Worm (Caenorhabditis elegans): ENCODE results near the gene sre-42.

The sre-42 gene

ce11 chrII:12379430-12379829 lies 7.3 kb downstream of the sre-42 start, which contains the start of gene marc-5:
marc-5 (minus strand) TSS chrII:12379530.
- TF ChIP-seq unc-62 (GFP tag; optimal IDR thresholded peaks at IDR 0.05) (no peak), sem-4 (tag; optimal IDR thresholded peaks at IDR 0.05) (no peak), lsy-2 (tag; optimal IDR thresholded peaks at IDR 0.05) (no peak), peb-1 (tag; optimal IDR thresholded peaks at IDR 0.05) (no peak), egl-27 (tag; optimal IDR thresholded peaks at IDR 0.05) (no peak), R02D3.7 (tag; optimal IDR thresholded peaks at IDR 0.05) (no peak), C34F6.9 (tag; optimal IDR thresholded peaks at IDR 0.05) (no peak), ztf-1 (GFP tag; conservative IDR thresholded peaks at IDR 0.05) (no peak), nhr-6 (tag; optimal IDR thresholded peaks at IDR 0.05) (no peak), nhr-12 (tag; optimal IDR thresholded peaks at IDR 0.05) (no peak), unc-55 (GFP tag; optimal IDR thresholded peaks at IDR 0.05) (no peak), ceh-16 (tag; optimal IDR thresholded peaks at IDR 0.05) (no peak), dmd-4 (tag; optimal IDR thresholded peaks at IDR 0.05) (no peak)

DNA sequence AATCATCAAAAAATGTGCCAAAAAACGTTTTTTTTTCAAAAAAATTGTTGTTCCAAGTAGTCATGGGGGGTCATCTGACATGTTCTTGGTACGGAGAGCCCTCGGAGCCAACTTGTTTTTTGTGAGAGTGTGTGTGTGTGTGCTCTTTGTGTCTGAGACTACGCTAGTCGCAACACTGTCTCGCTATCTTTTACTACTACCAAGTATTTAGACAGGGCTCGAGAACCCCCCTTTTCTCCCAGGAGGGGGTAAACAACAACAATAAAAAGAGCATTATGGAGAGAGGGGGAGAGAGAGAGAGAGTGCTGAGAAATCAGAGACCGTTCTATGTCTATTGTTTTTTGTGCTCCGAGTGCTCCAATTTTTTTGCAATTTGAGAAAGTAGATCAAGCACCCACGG lies 7.9 kb downstream of the sre-42 start:
- no peak for TF ChIP-seq ZK546.5 (tag; optimal IDR thresholded peaks at IDR 0.05)
- peak; percentile 59 for TF ChIP-seq nhr-129 (tag; optimal IDR thresholded peaks at IDR 0.05)

- peak; percentile 50 for TF ChIP-seq zag-1 (tag; optimal IDR thresholded peaks at IDR 0.05)
- TF ChIP-seq unc-55 (GFP tag; optimal IDR thresholded peaks at IDR 0.05), result peak; percentile 25
- no peak for TF ChIP-seq sma-9 (GFP tag; optimal IDR thresholded peaks at IDR 0.05)
- TF ChIP-seq sma-9 (tag; optimal IDR thresholded peaks at IDR 0.05), result no peak
- TF ChIP-seq snpc-4 (tag; optimal IDR thresholded peaks at IDR 0.05), result no peak
- no peak for TF ChIP-seq dmd-4 (tag; optimal IDR thresholded peaks at IDR 0.05)
- no peak for TF ChIP-seq ztf-1 (GFP tag; conservative IDR thresholded peaks at IDR 0.05)
- TF ChIP-seq alr-1 (tag; optimal IDR thresholded peaks at IDR 0.05), result no peak
- TF ChIP-seq nhr-129 (tag; optimal IDR thresholded peaks at IDR 0.05), result peak; percentile 32
- TF ChIP-seq nhr-25 (tag; optimal IDR thresholded peaks at IDR 0.05), result no peak
- no peak for TF ChIP-seq mbf-1 (tag; optimal IDR thresholded peaks at IDR 0.05)
- no peak for TF ChIP-seq unc-39 (tag; optimal IDR thresholded peaks at IDR 0.05)
Observed at ce11 chrII:12373921-12374320, 12.8 kb downstream of the sre-42 start.

ce11 chrII:12369202-12369601 lies 17.5 kb downstream of the sre-42 start:
- TF ChIP-seq dmd-4 (tag; optimal IDR thresholded peaks at IDR 0.05) (no peak), lsy-2 (tag; optimal IDR thresholded peaks at IDR 0.05) (no peak), nhr-129 (tag; optimal IDR thresholded peaks at IDR 0.05) (no peak), mab-5 (tag; optimal IDR thresholded peaks at IDR 0.05) (no peak)

ce11 chrII:12362262-12362661 lies 24.4 kb downstream of the sre-42 start:
- TF ChIP-seq nhr-11 (tag; optimal IDR thresholded peaks at IDR 0.05) (no peak), mdl-1 (tag; optimal IDR thresholded peaks at IDR 0.05) (no peak), sma-9 (GFP tag; optimal IDR thresholded peaks at IDR 0.05) (no peak), sma-9 (tag; optimal IDR thresholded peaks at IDR 0.05) (no peak), ama-1 (optimal IDR thresholded peaks at IDR 0.05) (no peak), crh-2 (tag; optimal IDR thresholded peaks at IDR 0.05) (no peak), nhr-237 (tag; optimal IDR thresholded peaks at IDR 0.05) (no peak), elt-3 (tag; optimal IDR thresholded peaks at IDR 0.05) (no peak), unc-55 (GFP tag; optimal IDR thresholded peaks at IDR 0.05) (no peak), mab-5 (tag; optimal IDR thresholded peaks at IDR 0.05) (no peak), blmp-1 (tag; optimal IDR thresholded peaks at IDR 0.05; ENCODE audit: insufficient read depth) (no peak), elt-1 (tag; optimal IDR thresholded peaks at IDR 0.05) (no peak), nhr-21 (tag; optimal IDR thresholded peaks at IDR 0.05) (no peak), nhr-6 (tag; optimal IDR thresholded peaks at IDR 0.05) (no peak), Y55F3AM.14 (GFP tag; optimal IDR thresholded peaks at IDR 0.05) (no peak), mbf-1 (tag; optimal IDR thresholded peaks at IDR 0.05) (no peak), lin-39 (tag; optimal IDR thresholded peaks at IDR 0.05) (no peak), lin-11 (tag; optimal IDR thresholded peaks at IDR 0.05) (no peak), C34F6.9 (tag; optimal IDR thresholded peaks at IDR 0.05) (no peak), peb-1 (tag; optimal IDR thresholded peaks at IDR 0.05) (no peak)
